Fruit fly (Drosophila melanogaster) whole organism, embryonic: ENCODE data around the gene CG33127.

Experiments used
- Aef1 ChIP-seq: fragments of 200-800 bp; sonication (Bioruptor generic); IDR thresholded peaks from 3 replicates; pipeline ENCODE4 v1.3.6; 2022; ENCODE audit warnings: missing biosample characterization, missing genetic modification characterization
- Asciz ChIP-seq: fragments of 200-800 bp; sonication (Bioruptor generic); optimal IDR thresholded peaks from 2 replicates; lab custom pipeline; 2017; ENCODE audit warnings: missing biosample characterization, mild to moderate bottlenecking, missing genetic modification characterization, missing genetic modification reagents
- BEAF-32 ChIP-seq: fragments of 200-800 bp; sonication (Bioruptor generic); optimal IDR thresholded peaks from 3 replicates; lab custom pipeline; 2017; ENCODE audit warnings: missing biosample characterization, missing genetic modification characterization, mild to moderate bottlenecking, moderate library complexity, missing genetic modification reagents
- CG11695 ChIP-seq: fragments of 200-800 bp; sonication (Bioruptor generic); IDR thresholded peaks from 3 replicates; pipeline ENCODE4 v1.3.6; 2022; ENCODE audit warnings: missing biosample characterization, missing genetic modification characterization
- CG13894 ChIP-seq: fragments of 200-800 bp; sonication (Bioruptor generic); optimal IDR thresholded peaks from 3 replicates; lab custom pipeline; 2018; ENCODE audit warnings: missing biosample characterization, mild to moderate bottlenecking, missing genetic modification characterization, moderate library complexity
- CG15011 ChIP-seq: fragments of 200-800 bp; sonication (Bioruptor generic); optimal IDR thresholded peaks from 3 replicates; lab custom pipeline; 2018; ENCODE audit warnings: missing biosample characterization, mild to moderate bottlenecking, missing genetic modification characterization
- CG17612 ChIP-seq: fragments of 200-800 bp; sonication (Bioruptor generic); IDR thresholded peaks from 2 replicates; pipeline ENCODE4 v1.3.6; 2022; ENCODE audit warnings: missing biosample characterization, missing genetic modification characterization
- CG18476 ChIP-seq: fragments of 200-800 bp; sonication (Bioruptor generic); optimal IDR thresholded peaks from 2 replicates; lab custom pipeline; 2016; ENCODE audit warnings: missing biosample characterization, mild to moderate bottlenecking, missing genetic modification characterization
- CG18599 ChIP-seq: fragments of 200-800 bp; sonication (Bioruptor generic); optimal IDR thresholded peaks from 3 replicates; lab custom pipeline; 2017; ENCODE audit warnings: missing biosample characterization, missing genetic modification characterization, mild to moderate bottlenecking, moderate library complexity, missing genetic modification reagents
- CG2678 ChIP-seq: fragments of 200-800 bp; sonication (Bioruptor generic); optimal IDR thresholded peaks from 3 replicates; lab custom pipeline; 2019; ENCODE audit warnings: missing biosample characterization, mild to moderate bottlenecking, missing genetic modification characterization, moderate library complexity
- CG2712 ChIP-seq: fragments of 200-800 bp; optimal IDR thresholded peaks from 3 replicates; lab custom pipeline; 2019; ENCODE audit warnings: missing biosample characterization, mild to moderate bottlenecking, missing genetic modification characterization, moderate library complexity
- CG30403 ChIP-seq: fragments of 200-800 bp; sonication (Bioruptor generic); optimal IDR thresholded peaks from 3 replicates; lab custom pipeline; 2016; ENCODE audit warnings: missing biosample characterization, missing genetic modification characterization
- CG34224 ChIP-seq: fragments of 200-800 bp; sonication (Bioruptor generic); IDR thresholded peaks from 3 replicates; pipeline ENCODE4 v1.3.6; 2022; ENCODE audit warnings: missing biosample characterization, missing genetic modification characterization; ENCODE audit not compliant: partially characterized antibody
- CG6854 ChIP-seq: fragments of 200-800 bp; sonication (Bioruptor generic); optimal IDR thresholded peaks from 3 replicates; lab custom pipeline; 2017; ENCODE audit warnings: missing biosample characterization, mild to moderate bottlenecking, missing genetic modification characterization
- CG7556 ChIP-seq: fragments of 200-800 bp; sonication (Bioruptor generic); optimal IDR thresholded peaks from 2 replicates; lab custom pipeline; 2017; ENCODE audit warnings: missing biosample characterization, mild to moderate bottlenecking, missing genetic modification characterization
- CG7745 ChIP-seq: fragments of 200-800 bp; sonication (Bioruptor generic); optimal IDR thresholded peaks from 2 replicates; lab custom pipeline; 2018; ENCODE audit warnings: missing biosample characterization, mild to moderate bottlenecking, missing genetic modification characterization, moderate library complexity
- CG9437 ChIP-seq: fragments of 200-800 bp; sonication (Bioruptor generic); optimal IDR thresholded peaks from 2 replicates; lab custom pipeline; 2018; ENCODE audit warnings: missing biosample characterization, mild to moderate bottlenecking, missing genetic modification characterization
- CoRest ChIP-seq: fragments of 200-800 bp; sonication (Bioruptor generic); optimal IDR thresholded peaks from 3 replicates; lab custom pipeline; 2018; ENCODE audit warnings: missing biosample characterization, mild to moderate bottlenecking, missing genetic modification characterization, moderate library complexity
- D19B ChIP-seq: fragments of 200-800 bp; sonication (Bioruptor generic); optimal IDR thresholded peaks from 2 replicates; lab custom pipeline; 2017; ENCODE audit warnings: missing biosample characterization, mild to moderate bottlenecking, missing genetic modification characterization
- E2f2 ChIP-seq: fragments of 200-800 bp; sonication (Bioruptor generic); IDR thresholded peaks from 2 replicates; pipeline ENCODE4 v1.3.6; 2022; ENCODE audit warnings: missing biosample characterization, missing genetic modification characterization
- H2.0 ChIP-seq: fragments of 200-800 bp; sonication (Bioruptor generic); IDR thresholded peaks from 2 replicates; pipeline ENCODE4 v1.3.6; 2022; ENCODE audit warnings: missing biosample characterization, missing genetic modification characterization
- Hsf ChIP-seq: fragments of 200-800 bp; sonication (Bioruptor generic); optimal IDR thresholded peaks from 3 replicates; lab custom pipeline; 2016; ENCODE audit warnings: missing biosample characterization, missing genetic modification characterization
- Lhr ChIP-seq: fragments of 200-800 bp; sonication (Bioruptor generic); optimal IDR thresholded peaks from 3 replicates; lab custom pipeline; 2017; ENCODE audit warnings: mild to moderate bottlenecking, missing biosample characterization, missing genetic modification reagents, missing genetic modification characterization
- NK7.1 ChIP-seq: fragments of 200-800 bp; sonication (Bioruptor generic); optimal IDR thresholded peaks from 3 replicates; lab custom pipeline; 2016; ENCODE audit warnings: missing biosample characterization, missing genetic modification characterization
- Optix ChIP-seq: fragments of 200-800 bp; sonication (Bioruptor generic); IDR thresholded peaks from 3 replicates; pipeline ENCODE4 v1.3.6; 2022; ENCODE audit warnings: missing biosample characterization, missing genetic modification characterization
- YL-1 ChIP-seq: fragments of 200-800 bp; sonication (Bioruptor generic); optimal IDR thresholded peaks from 3 replicates; lab custom pipeline; 2017; ENCODE audit warnings: missing biosample characterization, mild to moderate bottlenecking, missing genetic modification characterization
- ash1 ChIP-seq: fragments of 200-800 bp; sonication (Bioruptor generic); optimal IDR thresholded peaks from 2 replicates; lab custom pipeline; 2018; ENCODE audit warnings: missing biosample characterization, mild to moderate bottlenecking, missing genetic modification characterization
- bigmax ChIP-seq: fragments of 200-800 bp; sonication (Bioruptor generic); optimal IDR thresholded peaks from 2 replicates; lab custom pipeline; 2018; ENCODE audit warnings: missing biosample characterization, mild to moderate bottlenecking, missing genetic modification characterization
- chinmo ChIP-seq: fragments of 200-800 bp; sonication (Bioruptor generic); IDR thresholded peaks from 4 replicates; pipeline ENCODE4 v1.3.6; 2022; ENCODE audit warnings: missing biosample characterization, missing genetic modification characterization; ENCODE audit not compliant: partially characterized antibody
- ci ChIP-seq: fragments of 200-800 bp; sonication (Bioruptor generic); IDR thresholded peaks from 3 replicates; pipeline ENCODE4 v1.3.6; 2022; ENCODE audit warnings: missing biosample characterization, missing genetic modification characterization
- crp ChIP-seq, 2 experiments: fragments of 200-800 bp; sonication (Bioruptor generic); optimal IDR thresholded peaks; 2 replicates in 1 of 2; 3 replicates in 1 of 2; lab custom pipeline; 2017; ENCODE audit warnings: missing biosample characterization in 2 of 2, missing genetic modification characterization in 2 of 2, mild to moderate bottlenecking in 1 of 2, moderate library complexity in 1 of 2
- cwo ChIP-seq: fragments of 200-800 bp; sonication (Bioruptor generic); optimal IDR thresholded peaks from 3 replicates; lab custom pipeline; 2017; ENCODE audit warnings: missing biosample characterization, missing genetic modification characterization, mild to moderate bottlenecking, moderate library complexity, missing genetic modification reagents
- dysf ChIP-seq: fragments of 200-800 bp; sonication (Bioruptor generic); IDR thresholded peaks from 3 replicates; pipeline ENCODE4 v1.3.6; 2022; ENCODE audit warnings: missing biosample characterization, missing genetic modification characterization
- en ChIP-seq: fragments of 200-800 bp; sonication (Bioruptor generic); optimal IDR thresholded peaks from 2 replicates; lab custom pipeline; 2016; ENCODE audit warnings: missing biosample characterization, missing genetic modification characterization
- fd102C ChIP-seq: fragments of 200-800 bp; sonication (Bioruptor generic); optimal IDR thresholded peaks from 2 replicates; lab custom pipeline; 2018; ENCODE audit warnings: missing biosample characterization, mild to moderate bottlenecking, missing genetic modification characterization, moderate library complexity
- fd64A ChIP-seq: fragments of 200-800 bp; sonication (Bioruptor generic); optimal IDR thresholded peaks from 3 replicates; lab custom pipeline; 2018; ENCODE audit warnings: missing biosample characterization, mild to moderate bottlenecking, missing genetic modification characterization
- gce ChIP-seq: fragments of 200-800 bp; sonication (Bioruptor generic); IDR thresholded peaks from 3 replicates; pipeline ENCODE4 v1.3.6; 2022; ENCODE audit warnings: missing biosample characterization, missing genetic modification characterization
- gro ChIP-seq: fragments of 200-800 bp; sonication (Bioruptor generic); optimal IDR thresholded peaks from 2 replicates; lab custom pipeline; 2016; ENCODE audit warnings: missing biosample characterization, missing genetic modification characterization
- jumu ChIP-seq: fragments of 200-800 bp; sonication (Bioruptor generic); optimal IDR thresholded peaks from 3 replicates; lab custom pipeline; 2016; ENCODE audit warnings: missing biosample characterization, missing genetic modification characterization
- lbe ChIP-seq: fragments of 200-800 bp; sonication (Bioruptor generic); optimal IDR thresholded peaks from 2 replicates; lab custom pipeline; 2016; ENCODE audit warnings: missing biosample characterization, mild to moderate bottlenecking, missing genetic modification characterization
- pb ChIP-seq: fragments of 200-800 bp; sonication (Bioruptor generic); optimal IDR thresholded peaks from 3 replicates; lab custom pipeline; 2016; ENCODE audit warnings: missing biosample characterization, missing genetic modification characterization
- sd ChIP-seq: fragments of 200-800 bp; sonication (Bioruptor generic); optimal IDR thresholded peaks from 3 replicates; lab custom pipeline; 2018; ENCODE audit warnings: missing biosample characterization, mild to moderate bottlenecking, missing genetic modification characterization, moderate library complexity
- sim ChIP-seq: fragments of 200-800 bp; sonication (Bioruptor generic); IDR thresholded peaks from 2 replicates; pipeline ENCODE4 v1.3.6; 2022; ENCODE audit warnings: missing biosample characterization, missing genetic modification characterization
- sr ChIP-seq: fragments of 200-800 bp; sonication (Bioruptor generic); IDR thresholded peaks from 3 replicates; pipeline ENCODE4 v1.3.6; 2022; ENCODE audit warnings: missing biosample characterization, missing genetic modification characterization
- unpg ChIP-seq: fragments of 200-800 bp; sonication (Bioruptor generic); optimal IDR thresholded peaks from 3 replicates; lab custom pipeline; 2018; ENCODE audit warnings: missing biosample characterization, mild to moderate bottlenecking, missing genetic modification characterization, moderate library complexity
- usp ChIP-seq: fragments of >200 bp; optimal IDR thresholded peaks from 2 replicates; lab custom pipeline; 2017; ENCODE audit warnings: missing biosample characterization, missing genetic modification characterization
- z ChIP-seq: fragments of 200-800 bp; sonication (Bioruptor generic); IDR thresholded peaks from 3 replicates; pipeline ENCODE4 v1.3.6; 2022; ENCODE audit warnings: missing biosample characterization, missing genetic modification characterization
- zf30C ChIP-seq: fragments of 200-800 bp; sonication (Bioruptor generic); optimal IDR thresholded peaks from 3 replicates; lab custom pipeline; 2018; ENCODE audit warnings: missing biosample characterization, mild to moderate bottlenecking, missing genetic modification characterization

CG33127 gene

DNA sequence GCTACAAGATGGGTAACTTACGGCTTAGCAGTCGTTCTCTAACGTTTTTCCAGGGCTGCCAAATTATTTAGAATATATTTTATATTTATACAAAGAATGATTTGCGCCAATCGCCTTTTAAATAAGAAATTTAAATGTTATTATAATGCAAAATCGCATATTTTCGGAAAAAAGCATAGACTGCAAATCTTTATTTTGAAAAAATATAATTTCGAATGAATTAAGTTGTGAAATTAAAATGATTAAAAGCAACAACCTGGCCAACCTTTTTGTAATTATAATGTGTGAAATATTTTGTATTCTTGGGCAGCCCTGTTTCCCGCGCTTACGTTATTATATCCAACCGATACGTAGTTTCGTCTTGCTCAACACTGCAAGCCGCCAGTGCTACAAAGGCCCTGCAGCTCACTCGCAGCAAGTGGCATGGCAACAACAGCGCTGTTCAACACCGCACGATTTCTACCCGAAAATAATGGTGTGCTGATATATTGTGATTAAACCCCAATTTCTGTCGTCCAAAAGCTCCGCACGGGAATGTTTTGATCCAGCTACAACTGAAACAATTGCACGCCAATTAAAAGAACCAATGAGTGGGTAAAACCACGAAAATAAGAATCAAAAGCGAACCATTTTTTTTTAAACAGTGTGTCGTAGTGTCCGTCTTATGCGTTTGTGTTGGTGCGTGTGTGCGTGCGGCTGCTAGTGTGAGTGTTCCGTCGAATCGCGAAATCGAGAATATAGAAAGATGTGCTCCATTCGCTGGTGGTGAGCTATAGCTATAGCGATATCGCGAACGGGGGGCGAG is 24.2 kb upstream of the CG33127 start, which contains the start of gene Pi3K21B (continued):
- TF ChIP-seq crp (GFP tag; optimal IDR thresholded peaks at IDR 0.05; lab: Kevin White, UChicago): peak in 1 of 2 experiments; percentile 31
- peak; percentile 59 for TF ChIP-seq NK7.1 (GFP tag; lab: Kevin White, UChicago)
- TF ChIP-seq z (GFP tag; lab: Robert Waterston, UW): no peak
- peak; percentile 95 for TF ChIP-seq CoRest
- 0 out of 3 replicates have a peak, but pooled peaks have one; percentile 63 for TF ChIP-seq gce
- peak; percentile 69 for TF ChIP-seq ash1
- peak; percentile 83 for TF ChIP-seq CG15011 (GFP tag; lab: Kevin White, UChicago)
- peak; percentile 52; the same call in 1 of the 3 replicates for TF ChIP-seq sr (GFP tag; lab: Robert Waterston, UW)
- TF ChIP-seq YL-1 (GFP tag; lab: Kevin White, UChicago): peak; percentile 75
- TF ChIP-seq CG30403: peak; percentile 96
- peak; percentile 88 for TF ChIP-seq unpg (GFP tag; lab: Kevin White, UChicago)
- TF ChIP-seq CG18599 (GFP tag; lab: Kevin White, UChicago): peak; percentile 92
- no peak for TF ChIP-seq fd102C (GFP tag; lab: Kevin White, UChicago)
- peak; percentile 92 for TF ChIP-seq CG2712 (tag; lab: Kevin White, UChicago)
- TF ChIP-seq en: peak; percentile 58
- peak; percentile 4 for TF ChIP-seq bigmax (GFP tag; lab: Kevin White, UChicago)
- TF ChIP-seq CG7745 (tag; lab: Kevin White, UChicago): no peak
- peak; percentile 93 for TF ChIP-seq jumu (GFP tag; lab: Kevin White, UChicago)
- peak; percentile 29 for TF ChIP-seq CG6854 (GFP tag; lab: Kevin White, UChicago)
- peak; percentile 89 for TF ChIP-seq CG13894 (tag; lab: Kevin White, UChicago)
- peak; percentile 91 for TF ChIP-seq ci (GFP tag; lab: Robert Waterston, UW)
- TF ChIP-seq usp (GFP tag; lab: Kevin White, UChicago): no peak
- peak; percentile 90 for TF ChIP-seq Hsf (GFP tag; lab: Kevin White, UChicago)
- peak; percentile 83 for TF ChIP-seq lbe (GFP tag; lab: Kevin White, UChicago)
- peak; percentile 70 for TF ChIP-seq sd (tag; lab: Kevin White, UChicago)
- peak; percentile 100 for TF ChIP-seq CG9437 (GFP tag; lab: Kevin White, UChicago)
- TF ChIP-seq Aef1 (GFP tag; lab: Robert Waterston, UW): peak; percentile 88
- peak; percentile 80 for TF ChIP-seq CG11695 (GFP tag; lab: Robert Waterston, UW)
- peak; percentile 69 for TF ChIP-seq cwo
- peak; percentile 91 for TF ChIP-seq gro
- peak; percentile 90 for TF ChIP-seq pb (GFP tag; lab: Kevin White, UChicago)
- peak; percentile 48; the same call in 1 of the 3 replicates for TF ChIP-seq CG34224 (GFP tag; lab: Robert Waterston, UW)
- peak; percentile 10 for TF ChIP-seq zf30C (GFP tag; lab: Kevin White, UChicago)
- TF ChIP-seq sim: no peak
- TF ChIP-seq CG7556 (GFP tag; lab: Kevin White, UChicago): peak; percentile 93
- peak; percentile 88 for TF ChIP-seq E2f2 (GFP tag; lab: Robert Waterston, UW)
- TF ChIP-seq H2.0 (GFP tag; lab: Robert Waterston, UW): peak; percentile 84
- peak; percentile 91 for TF ChIP-seq CG2678 (tag; lab: Kevin White, UChicago)
- TF ChIP-seq dysf (GFP tag; lab: Robert Waterston, UW): peak; percentile 89
- peak; percentile 79 for TF ChIP-seq CG18476 (GFP tag; lab: Kevin White, UChicago)
- peak; percentile 67 for TF ChIP-seq Asciz (GFP tag; lab: Kevin White, UChicago)
- TF ChIP-seq CG17612: peak; percentile 52; the same call in 1 of the 2 replicates
- peak; percentile 49 for TF ChIP-seq BEAF-32
- TF ChIP-seq chinmo (GFP tag; lab: Robert Waterston, UW): 0 out of 4 replicates have a peak, but pooled peaks have one; percentile 70
- no peak for TF ChIP-seq fd64A
- TF ChIP-seq Optix (GFP tag; lab: Robert Waterston, UW): peak; percentile 59; the same call in 1 of the 3 replicates
- TF ChIP-seq Lhr (GFP tag; lab: Kevin White, UChicago): peak; percentile 60
- peak; percentile 68 for TF ChIP-seq D19B (GFP tag; lab: Kevin White, UChicago)
